Fruit fly (Drosophila melanogaster) whole organism, embryonic: ENCODE measurements around the gene rho-5.

Source experiments
- ATbp ChIP-seq: fragments of 200-800 bp; sonication (Bioruptor generic); optimal IDR thresholded peaks from 2 replicates; lab custom pipeline; 2017; ENCODE audit warnings: missing biosample characterization, mild to moderate bottlenecking, missing genetic modification characterization, missing genetic modification reagents
- Ada2b ChIP-seq: fragments of 200-800 bp; sonication (Bioruptor generic); IDR thresholded peaks from 2 replicates; pipeline ENCODE4 v1.3.6; 2022; ENCODE audit warnings: missing biosample characterization, missing genetic modification characterization
- BEAF-32 ChIP-seq: fragments of 200-800 bp; sonication (Bioruptor generic); optimal IDR thresholded peaks from 3 replicates; lab custom pipeline; 2017; ENCODE audit warnings: missing biosample characterization, missing genetic modification characterization, mild to moderate bottlenecking, moderate library complexity, missing genetic modification reagents
- Bdp1 ChIP-seq: fragments of 200-800 bp; sonication (Bioruptor generic); optimal IDR thresholded peaks from 3 replicates; lab custom pipeline; 2016; ENCODE audit warnings: missing biosample characterization, missing genetic modification characterization
- CG12391 ChIP-seq: fragments of 200-800 bp; sonication (Bioruptor generic); optimal IDR thresholded peaks from 3 replicates; lab custom pipeline; 2018; ENCODE audit warnings: missing biosample characterization, mild to moderate bottlenecking, missing genetic modification characterization, moderate library complexity
- CG12659 ChIP-seq: fragments of 200-800 bp; sonication (Bioruptor generic); optimal IDR thresholded peaks from 3 replicates; lab custom pipeline; 2017; ENCODE audit warnings: mild to moderate bottlenecking, missing biosample characterization, missing genetic modification reagents, missing genetic modification characterization
- CG13424 ChIP-seq: fragments of 200-800 bp; sonication (Bioruptor generic); optimal IDR thresholded peaks from 2 replicates; lab custom pipeline; 2019; ENCODE audit warnings: missing biosample characterization, mild to moderate bottlenecking, missing genetic modification characterization, moderate library complexity
- CG14710 ChIP-seq: fragments of 200-800 bp; sonication (Bioruptor generic); optimal IDR thresholded peaks from 3 replicates; lab custom pipeline; 2019; ENCODE audit warnings: missing biosample characterization, mild to moderate bottlenecking, missing genetic modification characterization, moderate library complexity
- CG17912 ChIP-seq: fragments of 200-800 bp; sonication (Bioruptor generic); optimal IDR thresholded peaks from 2 replicates; lab custom pipeline; 2018; ENCODE audit warnings: missing biosample characterization, mild to moderate bottlenecking, missing genetic modification characterization
- CG18764 ChIP-seq: fragments of 200-800 bp; sonication (Bioruptor generic); optimal IDR thresholded peaks from 3 replicates; lab custom pipeline; 2016; ENCODE audit warnings: missing biosample characterization, missing genetic modification characterization
- CG30020 ChIP-seq: fragments of 200-800 bp; optimal IDR thresholded peaks from 2 replicates; lab custom pipeline; 2019; ENCODE audit warnings: missing biosample characterization, mild to moderate bottlenecking, missing genetic modification characterization, moderate library complexity
- CG32767 ChIP-seq: fragments of 200-800 bp; sonication (Bioruptor generic); IDR thresholded peaks from 2 replicates; pipeline ENCODE4 v1.3.6; 2022; ENCODE audit warnings: missing biosample characterization, missing genetic modification characterization
- CG3281 ChIP-seq: fragments of 200-800 bp; sonication (Bioruptor generic); optimal IDR thresholded peaks from 3 replicates; lab custom pipeline; 2017; ENCODE audit warnings: missing biosample characterization, mild to moderate bottlenecking, missing genetic modification characterization
- CG33557 ChIP-seq: fragments of 200-800 bp; sonication (Bioruptor generic); optimal IDR thresholded peaks from 2 replicates; lab custom pipeline; 2019; ENCODE audit warnings: missing biosample characterization, mild to moderate bottlenecking, missing genetic modification characterization, moderate library complexity
- CG42726 ChIP-seq: fragments of 200-800 bp; sonication (Bioruptor generic); IDR thresholded peaks from 2 replicates; pipeline ENCODE4 v1.3.6; 2022; ENCODE audit warnings: missing biosample characterization, missing genetic modification characterization; ENCODE audit not compliant: partially characterized antibody
- CG4707 ChIP-seq: fragments of 200-800 bp; sonication (Bioruptor generic); optimal IDR thresholded peaks from 2 replicates; lab custom pipeline; 2018; ENCODE audit warnings: missing biosample characterization, mild to moderate bottlenecking, missing genetic modification characterization, moderate library complexity
- CG5953 ChIP-seq: fragments of 200-800 bp; sonication (Bioruptor generic); IDR thresholded peaks from 2 replicates; pipeline ENCODE4 v1.3.6; 2022; ENCODE audit warnings: missing biosample characterization, missing genetic modification characterization
- CG6689 ChIP-seq: fragments of 200-800 bp; sonication (Bioruptor generic); IDR thresholded peaks from 2 replicates; pipeline ENCODE4 v1.3.6; 2022; ENCODE audit warnings: missing biosample characterization, missing genetic modification characterization
- CG6791 ChIP-seq: fragments of 200-800 bp; sonication (Bioruptor generic); IDR thresholded peaks from 3 replicates; pipeline ENCODE4 v1.3.6; 2022; ENCODE audit warnings: missing biosample characterization, missing genetic modification characterization; ENCODE audit not compliant: partially characterized antibody
- CG7357 ChIP-seq: fragments of 200-800 bp; sonication (Bioruptor generic); IDR thresholded peaks from 3 replicates; pipeline ENCODE4 v1.3.6; 2022; ENCODE audit warnings: missing biosample characterization, missing genetic modification characterization
- Dad ChIP-seq: fragments of 200-800 bp; sonication (Bioruptor generic); optimal IDR thresholded peaks from 3 replicates; lab custom pipeline; 2016; ENCODE audit warnings: missing biosample characterization, missing genetic modification characterization
- Elba2 ChIP-seq: fragments of 200-800 bp; sonication (Bioruptor generic); optimal IDR thresholded peaks from 3 replicates; lab custom pipeline; 2016; ENCODE audit warnings: missing biosample characterization, missing genetic modification characterization
- Fer1 ChIP-seq: fragments of 200-800 bp; sonication (Bioruptor generic); optimal IDR thresholded peaks from 2 replicates; lab custom pipeline; 2017; ENCODE audit warnings: missing biosample characterization, mild to moderate bottlenecking, missing genetic modification characterization
- Hmr ChIP-seq: fragments of 200-800 bp; sonication (Bioruptor generic); optimal IDR thresholded peaks from 3 replicates; lab custom pipeline; 2017; ENCODE audit warnings: mild to moderate bottlenecking, missing biosample characterization, missing genetic modification reagents, missing genetic modification characterization
- Max ChIP-seq: fragments of 200-800 bp; sonication (Bioruptor generic); optimal IDR thresholded peaks from 2 replicates; lab custom pipeline; 2016; ENCODE audit warnings: missing biosample characterization, mild to moderate bottlenecking, missing genetic modification characterization
- Meics ChIP-seq: fragments of 200-800 bp; sonication (Bioruptor generic); optimal IDR thresholded peaks from 2 replicates; lab custom pipeline; 2017; ENCODE audit warnings: missing biosample characterization, mild to moderate bottlenecking, missing genetic modification characterization
- Neu2 ChIP-seq: fragments of 200-800 bp; sonication (Bioruptor generic); optimal IDR thresholded peaks from 3 replicates; lab custom pipeline; 2016; ENCODE audit warnings: missing biosample characterization, missing genetic modification characterization, borderline replicate concordance
- Rfx ChIP-seq: fragments of 200-800 bp; sonication (Bioruptor generic); IDR thresholded peaks from 2 replicates; pipeline ENCODE4 v1.3.6; 2022; ENCODE audit warnings: missing biosample characterization, missing genetic modification characterization
- Spps ChIP-seq: fragments of 200-800 bp; sonication (Bioruptor generic); optimal IDR thresholded peaks from 2 replicates; lab custom pipeline; 2018; ENCODE audit warnings: missing biosample characterization, mild to moderate bottlenecking, missing genetic modification characterization
- Sry-β ChIP-seq: fragments of 200-800 bp; sonication (Bioruptor generic); optimal IDR thresholded peaks from 2 replicates; lab custom pipeline; 2018; ENCODE audit warnings: missing biosample characterization, mild to moderate bottlenecking, missing genetic modification characterization, moderate library complexity
- TFAM ChIP-seq: fragments of 200-800 bp; sonication (Bioruptor generic); optimal IDR thresholded peaks from 2 replicates; lab custom pipeline; 2017; ENCODE audit warnings: missing biosample characterization, missing genetic modification characterization, inconsistent platforms
- Tbp ChIP-seq: fragments of >200 bp; optimal IDR thresholded peaks from 2 replicates; lab custom pipeline; 2018; ENCODE audit warnings: missing biosample characterization, missing genetic modification characterization
- ac ChIP-seq: fragments of 200-800 bp; sonication (Bioruptor generic); optimal IDR thresholded peaks from 3 replicates; lab custom pipeline; 2017; ENCODE audit warnings: missing biosample characterization, mild to moderate bottlenecking, missing genetic modification characterization
- bbx ChIP-seq: fragments of 200-800 bp; sonication (Bioruptor generic); IDR thresholded peaks from 2 replicates; pipeline ENCODE4 v1.3.6; 2022; ENCODE audit warnings: missing biosample characterization, missing genetic modification characterization; ENCODE audit not compliant: partially characterized antibody
- emc ChIP-seq: fragments of 200-800 bp; sonication (Bioruptor generic); optimal IDR thresholded peaks from 2 replicates; lab custom pipeline; 2016; ENCODE audit warnings: missing biosample characterization, missing genetic modification characterization
- lilli ChIP-seq: fragments of 200-800 bp; sonication (Bioruptor generic); optimal IDR thresholded peaks from 3 replicates; lab custom pipeline; 2016; ENCODE audit warnings: missing biosample characterization, missing genetic modification characterization
- lmd ChIP-seq: fragments of 200-800 bp; sonication (Bioruptor generic); IDR thresholded peaks from 2 replicates; pipeline ENCODE4 v1.3.6; 2022; ENCODE audit warnings: missing biosample characterization, missing genetic modification characterization
- onecut ChIP-seq: fragments of 200-800 bp; sonication (Bioruptor generic); IDR thresholded peaks from 2 replicates; pipeline ENCODE4 v1.3.6; 2022; ENCODE audit warnings: missing biosample characterization, missing genetic modification characterization
- p53 ChIP-seq: fragments of 200-800 bp; sonication (Bioruptor generic); optimal IDR thresholded peaks from 2 replicates; lab custom pipeline; 2016; ENCODE audit warnings: missing biosample characterization, missing genetic modification characterization
- peb ChIP-seq: fragments of 200-800 bp; sonication (Bioruptor generic); IDR thresholded peaks from 2 replicates; pipeline ENCODE4 v1.3.6; 2022; ENCODE audit warnings: missing biosample characterization, missing genetic modification characterization
- pum ChIP-seq: fragments of 200-800 bp; sonication (Bioruptor generic); optimal IDR thresholded peaks from 2 replicates; lab custom pipeline; 2016; ENCODE audit warnings: missing biosample characterization, missing genetic modification characterization
- rib ChIP-seq: fragments of 200-800 bp; sonication (Bioruptor generic); IDR thresholded peaks from 2 replicates; pipeline ENCODE4 v1.3.6; 2022; ENCODE audit warnings: missing biosample characterization, missing genetic modification characterization
- salm ChIP-seq: fragments of 200-800 bp; sonication (Bioruptor generic); optimal IDR thresholded peaks from 2 replicates; lab custom pipeline; 2018; ENCODE audit warnings: missing biosample characterization, mild to moderate bottlenecking, missing genetic modification characterization
- sisA ChIP-seq: fragments of 200-800 bp; sonication (Bioruptor generic); IDR thresholded peaks from 2 replicates; pipeline ENCODE4 v1.3.6; 2022; ENCODE audit warnings: missing biosample characterization, missing genetic modification characterization
- sqz ChIP-seq: fragments of 200-800 bp; sonication (Bioruptor generic); optimal IDR thresholded peaks from 3 replicates; lab custom pipeline; 2018; ENCODE audit warnings: missing biosample characterization, mild to moderate bottlenecking, missing genetic modification characterization
- z ChIP-seq: fragments of 200-800 bp; sonication (Bioruptor generic); IDR thresholded peaks from 3 replicates; pipeline ENCODE4 v1.3.6; 2022; ENCODE audit warnings: missing biosample characterization, missing genetic modification characterization
- zfh1 ChIP-seq: fragments of 200-800 bp; sonication (Bioruptor generic); IDR thresholded peaks from 3 replicates; pipeline ENCODE4 v1.3.6; 2022; ENCODE audit warnings: missing biosample characterization, missing genetic modification characterization

The rho-5 gene

DNA sequence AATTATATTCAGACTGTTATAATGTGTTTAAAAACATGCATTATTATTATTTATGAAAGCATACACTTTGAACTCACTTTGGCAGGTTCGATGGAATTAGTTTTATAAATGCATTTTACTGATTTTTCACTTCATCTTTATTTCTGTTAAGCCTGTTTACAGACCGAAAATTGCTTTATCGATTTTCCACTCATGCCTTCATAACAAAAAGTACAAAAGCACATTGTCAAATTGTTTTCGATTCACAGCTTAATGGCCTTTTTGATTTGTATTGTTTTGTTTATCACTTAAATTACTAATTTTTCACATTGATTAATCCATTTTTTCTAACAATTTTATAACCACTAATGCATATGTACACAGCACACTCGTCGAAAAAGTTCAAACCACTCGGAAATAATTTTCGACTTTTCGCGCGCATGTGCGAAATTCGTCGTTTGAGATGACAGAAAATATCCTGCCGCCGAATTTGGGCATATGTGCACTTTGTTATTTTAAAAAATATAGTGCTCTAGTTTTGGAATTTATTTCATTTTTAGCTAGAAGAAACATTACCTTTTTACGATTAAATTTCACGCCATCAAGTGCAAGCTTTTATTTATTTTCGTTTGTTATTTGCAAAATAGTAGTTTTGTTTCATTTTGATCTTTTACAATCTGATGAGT lies at the start of gene rho-5 (continued):
- TF ChIP-seq z (GFP tag; lab: Robert Waterston, UW) (no peak), CG32767 (GFP tag; lab: Robert Waterston, UW) (no peak), CG7357 (no peak), lilli (GFP tag; lab: Kevin White, UChicago) (peak; percentile 15), CG6791 (GFP tag; lab: Robert Waterston, UW) (no peak), Hmr (GFP tag; lab: Kevin White, UChicago) (no peak), onecut (GFP tag; lab: Robert Waterston, UW) (peak; percentile 93), Bdp1 (GFP tag; lab: Kevin White, UChicago) (no peak), Rfx (GFP tag; lab: Robert Waterston, UW) (peak; percentile 45; the same call in 1 of the 2 replicates), CG5953 (GFP tag; lab: Robert Waterston, UW) (no peak), ATbp (GFP tag; lab: Kevin White, UChicago) (no peak), salm (no peak), Sry-β (no peak), CG3281 (no peak), CG14710 (no peak), CG12659 (no peak), CG33557 (GFP tag; lab: Kevin White, UChicago) (no peak), bbx (GFP tag; lab: Robert Waterston, UW) (no peak), CG42726 (GFP tag; lab: Robert Waterston, UW) (no peak), rib (GFP tag; lab: Robert Waterston, UW) (no peak), CG6689 (GFP tag; lab: Robert Waterston, UW) (no peak), TFAM (GFP tag; lab: Kevin White, UChicago) (no peak), CG30020 (tag; lab: Kevin White, UChicago) (peak; percentile 13), sqz (GFP tag; lab: Kevin White, UChicago) (no peak), Fer1 (GFP tag; lab: Kevin White, UChicago) (no peak), BEAF-32 (GFP tag; lab: Kevin White, UChicago) (peak; percentile 8), lmd (no peak), Dad (GFP tag; lab: Kevin White, UChicago) (no peak), Ada2b (GFP tag; lab: Robert Waterston, UW) (no peak), Max (no peak), Tbp (GFP tag; lab: Kevin White, UChicago) (no peak), ac (GFP tag; lab: Kevin White, UChicago) (no peak), CG13424 (tag; lab: Kevin White, UChicago) (no peak), zfh1 (GFP tag; lab: Robert Waterston, UW) (no peak), p53 (GFP tag; lab: Kevin White, UChicago) (no peak), CG17912 (GFP tag; lab: Kevin White, UChicago) (no peak), peb (no peak), CG12391 (tag; lab: Kevin White, UChicago) (no peak), pum (GFP tag; lab: Kevin White, UChicago) (no peak), sisA (GFP tag; lab: Robert Waterston, UW) (no peak), emc (GFP tag; lab: Kevin White, UChicago) (no peak), Elba2 (GFP tag; lab: Kevin White, UChicago) (no peak), CG18764 (GFP tag; lab: Kevin White, UChicago) (no peak), Spps (no peak), Meics (GFP tag; lab: Kevin White, UChicago) (no peak), Neu2 (GFP tag; lab: Kevin White, UChicago) (no peak), CG4707 (GFP tag; lab: Kevin White, UChicago) (no peak)
